Worm (Caenorhabditis elegans) whole organism, L3 larva: ENCODE results near the gene R74.8.

ENCODE experiments used
- R02D3.7 ChIP-seq: fragments of 150-350 bp; optimal IDR thresholded peaks from 2 replicates; lab custom pipeline; 2014; ENCODE audit warnings: missing biosample characterization, missing genetic modification characterization
- ZK546.5 ChIP-seq: sonication (generic microtip); optimal IDR thresholded peaks from 2 replicates; lab custom pipeline; 2017; ENCODE audit warnings: missing biosample characterization, missing genetic modification characterization
- aly-2 ChIP-seq: fragments of 150-350 bp; optimal IDR thresholded peaks from 2 replicates; lab custom pipeline; 2014; ENCODE audit warnings: missing biosample characterization, missing genetic modification characterization
- ama-1 ChIP-seq: fragments of 150-350 bp; optimal IDR thresholded peaks from 2 replicates; lab custom pipeline; 2018
- ceh-16 ChIP-seq: sonication (generic microtip); optimal IDR thresholded peaks from 2 replicates; lab custom pipeline; 2017; ENCODE audit warnings: missing biosample characterization, missing genetic modification characterization
- ceh-28 ChIP-seq: fragments of 150-350 bp; optimal IDR thresholded peaks from 2 replicates; lab custom pipeline; 2014; ENCODE audit warnings: missing biosample characterization, missing genetic modification reagents, missing genetic modification characterization
- ceh-82 ChIP-seq: fragments of 150-350 bp; optimal IDR thresholded peaks from 2 replicates; lab custom pipeline; 2014; ENCODE audit warnings: missing biosample characterization, missing genetic modification characterization
- ceh-9 ChIP-seq: sonication (generic microtip); optimal IDR thresholded peaks from 2 replicates; lab custom pipeline; 2018; ENCODE audit warnings: missing biosample characterization, missing genetic modification characterization
- daf-12 ChIP-seq: fragments of 150-350 bp; optimal IDR thresholded peaks from 2 replicates; lab custom pipeline; 2014; ENCODE audit warnings: missing biosample characterization, missing genetic modification reagents, missing genetic modification characterization
- egl-27 ChIP-seq: sonication (generic microtip); optimal IDR thresholded peaks from 4 replicates; lab custom pipeline; 2017; ENCODE audit warnings: missing biosample characterization, missing genetic modification reagents, missing genetic modification characterization
- egl-5 ChIP-seq: fragments of 150-350 bp; optimal IDR thresholded peaks from 2 replicates; lab custom pipeline; 2017; ENCODE audit warnings: missing biosample characterization, missing genetic modification reagents, missing genetic modification characterization, inconsistent platforms
- elt-1 ChIP-seq: fragments of 150-350 bp; optimal IDR thresholded peaks from 2 replicates; lab custom pipeline; 2014; ENCODE audit warnings: missing biosample characterization, missing genetic modification characterization
- elt-2 ChIP-seq: sonication (generic microtip); optimal IDR thresholded peaks from 2 replicates; lab custom pipeline; 2016; ENCODE audit warnings: missing genetic modification reagents, mild to moderate bottlenecking, missing genetic modification characterization, missing compliant biosample characterization
- elt-3 ChIP-seq, 3 experiments: fragments of 150-350 bp in 1 of 3; sonication (generic microtip) in 2 of 3; optimal IDR thresholded peaks; 2 replicates in 2 of 3; 4 replicates in 1 of 3; lab custom pipeline; 2014 to 2017; ENCODE audit warnings: missing biosample characterization in 3 of 3, missing genetic modification characterization in 3 of 3
- eor-1 ChIP-seq, 2 experiments: fragments of 150-350 bp; optimal IDR thresholded peaks; 2 replicates each; lab custom pipeline; 2014 to 2018; ENCODE audit warnings: missing biosample characterization in 2 of 2, missing genetic modification characterization in 2 of 2
- fkh-10 ChIP-seq: sonication (generic microtip); optimal IDR thresholded peaks from 2 replicates; lab custom pipeline; 2017; ENCODE audit warnings: missing biosample characterization, missing genetic modification reagents, missing genetic modification characterization
- fkh-2 ChIP-seq: fragments of 150-350 bp; optimal IDR thresholded peaks from 2 replicates; lab custom pipeline; 2014; ENCODE audit warnings: missing biosample characterization, missing genetic modification reagents, missing genetic modification characterization
- fos-1 ChIP-seq: fragments of 150-350 bp; optimal IDR thresholded peaks from 2 replicates; lab custom pipeline; 2014; ENCODE audit warnings: missing biosample characterization, missing genetic modification characterization
- hmg-11 ChIP-seq: sonication (generic microtip); optimal IDR thresholded peaks from 2 replicates; lab custom pipeline; 2016; ENCODE audit warnings: missing genetic modification characterization, missing compliant biosample characterization
- jun-1 ChIP-seq: fragments of 150-350 bp; optimal IDR thresholded peaks from 2 replicates; lab custom pipeline; 2014; ENCODE audit warnings: missing biosample characterization, missing genetic modification reagents, missing genetic modification characterization
- lin-15B ChIP-seq: fragments of 150-350 bp; optimal IDR thresholded peaks from 2 replicates; lab custom pipeline; 2014; ENCODE audit warnings: missing biosample characterization, missing genetic modification characterization
- lin-39 ChIP-seq: fragments of 150-350 bp; optimal IDR thresholded peaks from 2 replicates; lab custom pipeline; 2018; ENCODE audit warnings: missing biosample characterization, missing genetic modification reagents, missing genetic modification characterization
- lsy-12 ChIP-seq: sonication (generic microtip); optimal IDR thresholded peaks from 2 replicates; lab custom pipeline; 2016; ENCODE audit warnings: mild to moderate bottlenecking, missing genetic modification characterization, missing compliant biosample characterization
- mdl-1 ChIP-seq: fragments of 150-350 bp; optimal IDR thresholded peaks from 2 replicates; lab custom pipeline; 2014; ENCODE audit warnings: missing biosample characterization, missing genetic modification characterization
- mml-1 ChIP-seq: fragments of 150-350 bp; sonication (generic microtip); optimal IDR thresholded peaks from 3 replicates; lab custom pipeline; 2014; ENCODE audit warnings: missing biosample characterization, missing genetic modification characterization
- nfya-1 ChIP-seq: sonication (generic microtip); optimal IDR thresholded peaks from 2 replicates; lab custom pipeline; 2017; ENCODE audit warnings: missing genetic modification characterization, mild to moderate bottlenecking, missing compliant biosample characterization, antibody characterized with exemption, moderate library complexity; ENCODE audit not compliant: insufficient read depth
- nhr-11 ChIP-seq: fragments of 150-350 bp; optimal IDR thresholded peaks from 2 replicates; lab custom pipeline; 2014; ENCODE audit warnings: missing biosample characterization, missing genetic modification characterization
- nhr-12 ChIP-seq: fragments of 150-350 bp; optimal IDR thresholded peaks from 2 replicates; lab custom pipeline; 2014; ENCODE audit warnings: missing biosample characterization, missing genetic modification characterization
- nhr-23 ChIP-seq: fragments of 150-350 bp; optimal IDR thresholded peaks from 2 replicates; lab custom pipeline; 2014; ENCODE audit warnings: missing biosample characterization, missing genetic modification reagents, missing genetic modification characterization
- nhr-237 ChIP-seq: fragments of 150-350 bp; optimal IDR thresholded peaks from 2 replicates; lab custom pipeline; 2014; ENCODE audit warnings: missing biosample characterization, missing genetic modification characterization
- nhr-25 ChIP-seq: sonication (generic microtip); optimal IDR thresholded peaks from 2 replicates; lab custom pipeline; 2017; ENCODE audit warnings: missing biosample characterization, missing genetic modification characterization
- nhr-28 ChIP-seq: fragments of 150-350 bp; optimal IDR thresholded peaks from 2 replicates; lab custom pipeline; 2014; ENCODE audit warnings: missing biosample characterization, missing genetic modification characterization
- nhr-43 ChIP-seq: sonication (generic microtip); optimal IDR thresholded peaks from 2 replicates; lab custom pipeline; 2016; ENCODE audit warnings: mild to moderate bottlenecking, missing genetic modification characterization, missing compliant biosample characterization; ENCODE audit not compliant: poor library complexity, severe bottlenecking
- nhr-67 ChIP-seq: fragments of 150-350 bp; optimal IDR thresholded peaks from 2 replicates; lab custom pipeline; 2014; ENCODE audit warnings: missing biosample characterization, missing genetic modification characterization
- nhr-76 ChIP-seq: fragments of 150-350 bp; sonication (generic microtip); optimal IDR thresholded peaks from 5 replicates; lab custom pipeline; 2014; ENCODE audit warnings: missing biosample characterization, missing genetic modification characterization
- nhr-77 ChIP-seq: fragments of 150-350 bp; optimal IDR thresholded peaks from 2 replicates; lab custom pipeline; 2014; ENCODE audit warnings: missing biosample characterization, missing genetic modification characterization
- pha-4 ChIP-seq: fragments of 150-350 bp; optimal IDR thresholded peaks from 2 replicates; lab custom pipeline; 2014; ENCODE audit warnings: missing biosample characterization, missing genetic modification reagents, missing genetic modification characterization
- pqm-1 ChIP-seq: fragments of 150-350 bp; optimal IDR thresholded peaks from 2 replicates; lab custom pipeline; 2017; ENCODE audit warnings: missing biosample characterization, missing genetic modification characterization, inconsistent platforms
- sea-2 ChIP-seq: fragments of 150-350 bp; sonication (generic microtip); optimal IDR thresholded peaks from 4 replicates; lab custom pipeline; 2014; ENCODE audit warnings: missing biosample characterization, missing genetic modification reagents, missing genetic modification characterization
- skn-1 ChIP-seq: fragments of 150-350 bp; optimal IDR thresholded peaks from 2 replicates; lab custom pipeline; 2014; ENCODE audit warnings: missing biosample characterization, missing genetic modification characterization
- snpc-4 ChIP-seq: fragments of 150-350 bp; optimal IDR thresholded peaks from 2 replicates; lab custom pipeline; 2014; ENCODE audit warnings: missing biosample characterization, missing genetic modification characterization
- tbx-2 ChIP-seq: sonication (generic microtip); optimal IDR thresholded peaks from 2 replicates; lab custom pipeline; 2016; ENCODE audit warnings: mild to moderate bottlenecking, missing genetic modification characterization, missing compliant biosample characterization
- unc-39 ChIP-seq: sonication (generic microtip); optimal IDR thresholded peaks from 4 replicates; lab custom pipeline; 2017; ENCODE audit warnings: missing biosample characterization, missing genetic modification characterization
- unc-62 ChIP-seq: fragments of 150-350 bp; sonication (generic microtip); optimal IDR thresholded peaks from 4 replicates; lab custom pipeline; 2014; ENCODE audit warnings: missing biosample characterization, missing genetic modification reagents, missing genetic modification characterization
- zag-1 ChIP-seq: fragments of 150-350 bp; optimal IDR thresholded peaks from 2 replicates; lab custom pipeline; 2014; ENCODE audit warnings: missing biosample characterization, missing genetic modification characterization
- ztf-11 ChIP-seq: fragments of 150-350 bp; optimal IDR thresholded peaks from 2 replicates; lab custom pipeline; 2014; ENCODE audit warnings: missing biosample characterization, missing genetic modification characterization
- ztf-4 ChIP-seq: fragments of 150-350 bp; optimal IDR thresholded peaks from 2 replicates; lab custom pipeline; 2014; ENCODE audit warnings: missing biosample characterization, missing genetic modification characterization

The R74.8 gene

DNA sequence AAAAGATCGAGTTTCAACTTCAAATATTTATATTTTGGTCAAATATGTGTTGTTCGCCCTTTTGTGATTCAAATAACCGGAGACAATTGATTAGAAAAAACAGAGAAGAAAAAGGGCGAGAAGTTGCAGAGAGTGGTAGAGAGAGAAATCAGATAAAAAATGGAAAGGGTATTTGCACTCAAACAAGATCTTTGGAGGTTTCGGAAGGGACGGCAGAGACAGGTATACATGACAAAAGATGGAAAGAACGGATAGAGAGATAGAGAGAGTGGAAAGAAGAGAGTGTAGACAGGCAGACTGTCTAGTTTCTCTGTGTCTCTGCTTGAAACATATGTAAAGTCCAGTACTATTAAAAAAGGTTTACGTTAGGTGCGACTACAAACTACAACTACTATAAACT is 30.1 kb downstream of the R74.8 start (continued):
- TF ChIP-seq egl-5 (tag; lab: Kevin White, UChicago) (no peak), nhr-23 (tag; lab: Kevin White, UChicago) (peak; percentile 47), nhr-11 (tag; lab: Kevin White, UChicago) (no peak), unc-62 (no peak), nhr-28 (tag; lab: Kevin White, UChicago) (no peak), skn-1 (tag; lab: Kevin White, UChicago) (no peak), eor-1 (tag; optimal IDR thresholded peaks at IDR 0.05; lab: Kevin White, UChicago) (no peak), aly-2 (tag; lab: Kevin White, UChicago) (no peak), elt-1 (peak; percentile 84), ztf-4 (tag; lab: Kevin White, UChicago) (no peak), mml-1 (no peak), R02D3.7 (tag; lab: Kevin White, UChicago) (no peak), ceh-82 (tag; lab: Kevin White, UChicago) (no peak), lin-15B (tag; lab: Kevin White, UChicago) (no peak), jun-1 (tag; lab: Kevin White, UChicago) (no peak), hmg-11 (tag; lab: Kevin White, UChicago) (peak; percentile 59)

DNA sequence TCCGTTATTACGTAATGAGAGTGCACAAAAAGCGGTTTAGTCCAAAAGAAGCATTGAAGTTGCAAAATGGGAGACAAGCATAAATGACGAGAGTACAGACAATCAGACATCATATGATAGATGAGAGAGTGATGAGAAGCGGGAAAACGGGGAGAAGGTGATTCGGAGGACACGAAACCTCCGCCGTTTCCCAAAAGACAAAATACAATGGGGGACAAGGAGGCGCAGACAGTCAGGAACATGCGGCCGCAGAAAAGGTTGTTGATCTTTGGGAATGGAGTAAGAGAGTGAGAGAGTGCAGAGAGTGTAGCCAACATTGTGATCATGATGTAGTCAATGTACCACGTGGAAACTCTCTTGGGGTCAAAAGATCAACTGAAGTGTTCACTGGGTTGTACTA is 31.6 kb downstream of the R74.8 start:
- TF ChIP-seq skn-1 (tag; lab: Kevin White, UChicago) (peak; percentile 55), daf-12 (peak; percentile 28), nhr-76 (tag; lab: Kevin White, UChicago) (no peak), nhr-25 (tag; lab: Kevin White, UChicago) (peak; percentile 97), nhr-28 (tag; lab: Kevin White, UChicago) (no peak), unc-62 (peak; percentile 85), aly-2 (tag; lab: Kevin White, UChicago) (no peak), jun-1 (tag; lab: Kevin White, UChicago) (peak; percentile 97), nhr-11 (tag; lab: Kevin White, UChicago) (peak; percentile 100), ceh-82 (tag; lab: Kevin White, UChicago) (no peak), fkh-2 (tag; lab: Kevin White, UChicago) (no peak), ztf-4 (tag; lab: Kevin White, UChicago) (peak; percentile 12), ceh-16 (no peak), nfya-1 (tag; lab: Kevin White, UChicago) (peak; percentile 91), mml-1 (no peak), nhr-43 (tag; lab: Kevin White, UChicago) (peak; percentile 96), ama-1 (lab: Kevin White, UChicago) (no peak), unc-39 (no peak), ceh-9 (tag; lab: Kevin White, UChicago) (no peak), R02D3.7 (tag; lab: Kevin White, UChicago) (peak; percentile 69), snpc-4 (tag; lab: Kevin White, UChicago) (peak; percentile 61), nhr-77 (tag; lab: Kevin White, UChicago) (peak; percentile 49), ztf-11 (tag; lab: Kevin White, UChicago) (no peak), nhr-67 (tag; lab: Kevin White, UChicago) (no peak), nhr-12 (no peak), nhr-237 (tag; lab: Kevin White, UChicago) (no peak), elt-2 (tag; lab: Kevin White, UChicago) (peak; percentile 89), fkh-10 (GFP tag; lab: Kevin White, UChicago) (peak; percentile 63), fos-1 (tag; lab: Kevin White, UChicago) (peak; percentile 81), lin-15B (tag; lab: Kevin White, UChicago) (peak; percentile 60), zag-1 (tag; lab: Kevin White, UChicago) (no peak), elt-3 (tag; optimal IDR thresholded peaks at IDR 0.05; lab: Kevin White, UChicago) (no peak), nhr-23 (tag; lab: Kevin White, UChicago) (peak; percentile 94), pqm-1 (tag; lab: Kevin White, UChicago) (peak; percentile 89), sea-2 (GFP tag; lab: Kevin White, UChicago) (peak; percentile 64), hmg-11 (tag; lab: Kevin White, UChicago) (peak; percentile 82), tbx-2 (tag; lab: Kevin White, UChicago) (peak; percentile 76), elt-1 (peak; percentile 76), lsy-12 (tag; lab: Kevin White, UChicago) (peak; percentile 97), ZK546.5 (no peak), egl-27 (tag; lab: Kevin White, UChicago) (peak; percentile 76), lin-39 (tag; lab: Kevin White, UChicago) (peak; percentile 89), egl-5 (tag; lab: Kevin White, UChicago) (peak; percentile 62), mdl-1 (tag; lab: Kevin White, UChicago) (peak; percentile 93), ceh-28 (tag; lab: Kevin White, UChicago) (peak; percentile 74), eor-1 (tag; optimal IDR thresholded peaks at IDR 0.05; lab: Kevin White, UChicago) (no peak), pha-4 (peak; percentile 99)
